Worm (Caenorhabditis elegans): Measurements from ENCODE around the gene srv-17.

DNA sequence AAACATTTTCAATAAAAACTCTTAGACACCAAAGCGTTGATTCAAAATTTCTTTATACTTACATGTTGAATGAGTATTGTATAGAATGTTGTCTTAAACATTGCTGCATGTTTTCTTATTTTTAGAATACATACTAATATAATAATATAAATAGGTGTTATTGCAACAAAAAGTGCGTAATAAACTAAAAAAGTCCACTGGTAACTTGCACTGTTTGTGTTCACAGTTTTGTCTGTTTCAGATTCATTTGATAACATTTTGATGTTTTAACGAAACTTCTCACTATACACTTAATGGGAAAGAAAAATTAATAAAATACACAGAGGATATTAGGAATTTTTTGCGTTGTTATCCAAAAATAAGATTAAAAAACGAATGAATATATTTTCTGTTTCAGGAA, 3.9 kb upstream of the srv-17 start, which contains the start of gene srv-19:
- TF ChIP-seq snpc-4 (tag; optimal IDR thresholded peaks at IDR 0.05) = no peak
- no peak for TF ChIP-seq pha-4 (tag; optimal IDR thresholded peaks at IDR 0.05)
- no peak for TF ChIP-seq blmp-1 (tag; optimal IDR thresholded peaks at IDR 0.05)
- TF ChIP-seq bed-3 (GFP tag; optimal IDR thresholded peaks at IDR 0.05) = no peak
- TF ChIP-seq lin-13 (tag; optimal IDR thresholded peaks at IDR 0.05) = no peak
- no peak for TF ChIP-seq mab-5 (tag; optimal IDR thresholded peaks at IDR 0.05)
- TF ChIP-seq ces-1 (GFP tag; optimal IDR thresholded peaks at IDR 0.05) = no peak
- no peak for TF ChIP-seq zip-8 (tag; optimal IDR thresholded peaks at IDR 0.05)
- TF ChIP-seq elt-3 (tag; optimal IDR thresholded peaks at IDR 0.05) = no peak

Data from whole organism, mixed stage, embryonic.